Fruit fly (Drosophila melanogaster) whole organism, embryonic: ENCODE measurements around the gene CG13609.

Experiments used
- Bteb2 ChIP-seq: fragments of 200-800 bp; sonication (Bioruptor generic); optimal IDR thresholded peaks from 2 replicates; lab custom pipeline; 2016; ENCODE audit warnings: missing biosample characterization, missing genetic modification characterization
- CG11560 ChIP-seq: fragments of 200-800 bp; sonication (Bioruptor generic); IDR thresholded peaks from 3 replicates; pipeline ENCODE4 v1.3.6; 2022; ENCODE audit warnings: missing biosample characterization, missing genetic modification characterization
- CG14014 ChIP-seq: fragments of 200-800 bp; sonication (Bioruptor generic); IDR thresholded peaks from 2 replicates; pipeline ENCODE4 v1.3.6; 2022; ENCODE audit warnings: missing biosample characterization, missing genetic modification characterization
- CG16779 ChIP-seq: fragments of 200-800 bp; sonication (Bioruptor generic); IDR thresholded peaks from 2 replicates; pipeline ENCODE4 v1.3.6; 2022; ENCODE audit warnings: missing biosample characterization, missing genetic modification characterization
- CG16815 ChIP-seq: fragments of 200-800 bp; sonication (Bioruptor generic); optimal IDR thresholded peaks from 3 replicates; lab custom pipeline; 2017; ENCODE audit warnings: missing biosample characterization, mild to moderate bottlenecking, missing genetic modification characterization
- CG18011 ChIP-seq: fragments of 200-800 bp; sonication (Bioruptor generic); optimal IDR thresholded peaks from 2 replicates; lab custom pipeline; 2017; ENCODE audit warnings: missing biosample characterization, missing genetic modification characterization, mild to moderate bottlenecking, moderate library complexity, missing genotype
- CG18476 ChIP-seq: fragments of 200-800 bp; sonication (Bioruptor generic); optimal IDR thresholded peaks from 2 replicates; lab custom pipeline; 2016; ENCODE audit warnings: missing biosample characterization, mild to moderate bottlenecking, missing genetic modification characterization
- CG18599 ChIP-seq: fragments of 200-800 bp; sonication (Bioruptor generic); optimal IDR thresholded peaks from 3 replicates; lab custom pipeline; 2017; ENCODE audit warnings: missing biosample characterization, missing genetic modification characterization, mild to moderate bottlenecking, moderate library complexity, missing genetic modification reagents
- CG18619 ChIP-seq: fragments of 200-800 bp; sonication (Bioruptor generic); optimal IDR thresholded peaks from 3 replicates; lab custom pipeline; 2017; ENCODE audit warnings: missing biosample characterization, mild to moderate bottlenecking, missing genetic modification characterization
- CG18764 ChIP-seq: fragments of 200-800 bp; sonication (Bioruptor generic); optimal IDR thresholded peaks from 3 replicates; lab custom pipeline; 2016; ENCODE audit warnings: missing biosample characterization, missing genetic modification characterization
- CG42726 ChIP-seq: fragments of 200-800 bp; sonication (Bioruptor generic); IDR thresholded peaks from 2 replicates; pipeline ENCODE4 v1.3.6; 2022; ENCODE audit warnings: missing biosample characterization, missing genetic modification characterization; ENCODE audit not compliant: partially characterized antibody
- CG4617 ChIP-seq: fragments of 200-800 bp; sonication (Bioruptor generic); optimal IDR thresholded peaks from 3 replicates; lab custom pipeline; 2016; ENCODE audit warnings: missing biosample characterization, missing genetic modification characterization, borderline replicate concordance
- CG6689 ChIP-seq: fragments of 200-800 bp; sonication (Bioruptor generic); IDR thresholded peaks from 2 replicates; pipeline ENCODE4 v1.3.6; 2022; ENCODE audit warnings: missing biosample characterization, missing genetic modification characterization
- CG9215 ChIP-seq: fragments of 200-800 bp; sonication (Bioruptor generic); IDR thresholded peaks from 2 replicates; pipeline ENCODE4 v1.3.6; 2022; ENCODE audit warnings: missing biosample characterization, missing genetic modification characterization
- Dbx ChIP-seq: fragments of 200-800 bp; sonication (Bioruptor generic); IDR thresholded peaks from 3 replicates; pipeline ENCODE4 v1.3.6; 2022; ENCODE audit warnings: missing biosample characterization, missing genetic modification characterization
- Dref ChIP-seq: fragments of 200-800 bp; sonication (Bioruptor generic); IDR thresholded peaks from 2 replicates; pipeline ENCODE4 v1.3.6; 2022; ENCODE audit warnings: missing biosample characterization, missing genetic modification characterization
- E2f1 ChIP-seq: fragments of 200-800 bp; sonication (Bioruptor generic); IDR thresholded peaks from 2 replicates; pipeline ENCODE4 v1.3.6; 2022; ENCODE audit warnings: missing biosample characterization, missing genetic modification characterization
- Ets65A ChIP-seq: fragments of 200-800 bp; sonication (Bioruptor generic); peaks from one replicate; lab custom pipeline; 2016; ENCODE audit warnings: missing biosample characterization, missing genetic modification characterization
- Ets97D ChIP-seq: fragments of 200-800 bp; sonication (Bioruptor generic); optimal IDR thresholded peaks from 3 replicates; lab custom pipeline; 2016; ENCODE audit warnings: missing biosample characterization, missing genetic modification characterization
- Fer1 ChIP-seq: fragments of 200-800 bp; sonication (Bioruptor generic); optimal IDR thresholded peaks from 2 replicates; lab custom pipeline; 2017; ENCODE audit warnings: missing biosample characterization, mild to moderate bottlenecking, missing genetic modification characterization
- MBD-R2 ChIP-seq: fragments of 200-800 bp; sonication (Bioruptor generic); IDR thresholded peaks from 2 replicates; pipeline ENCODE4 v1.3.6; 2022; ENCODE audit warnings: missing biosample characterization, missing genetic modification characterization
- Myb ChIP-seq: fragments of 200-800 bp; sonication (Bioruptor generic); optimal IDR thresholded peaks from 2 replicates; lab custom pipeline; 2016; ENCODE audit warnings: missing biosample characterization, missing genetic modification characterization
- NC2β ChIP-seq: fragments of 200-800 bp; sonication (Bioruptor generic); optimal IDR thresholded peaks from 2 replicates; lab custom pipeline; 2016; ENCODE audit warnings: missing biosample characterization, missing genetic modification characterization
- Ptx1 ChIP-seq: fragments of 200-800 bp; sonication (Bioruptor generic); IDR thresholded peaks from 2 replicates; pipeline ENCODE4 v1.3.6; 2022; ENCODE audit warnings: missing biosample characterization, missing genetic modification characterization
- Six4 ChIP-seq: fragments of 200-800 bp; sonication (Bioruptor generic); optimal IDR thresholded peaks from 2 replicates; lab custom pipeline; 2016; ENCODE audit warnings: missing biosample characterization, missing genetic modification characterization
- Taf1 ChIP-seq: fragments of 200-800 bp; sonication (Bioruptor generic); IDR thresholded peaks from 2 replicates; pipeline ENCODE4 v1.3.6; 2022; ENCODE audit warnings: missing biosample characterization, missing genetic modification characterization
- ab ChIP-seq: fragments of 200-800 bp; sonication (Bioruptor generic); optimal IDR thresholded peaks from 2 replicates; lab custom pipeline; 2016; ENCODE audit warnings: missing biosample characterization, missing genetic modification characterization
- bowl ChIP-seq: fragments of 200-800 bp; sonication (Bioruptor generic); IDR thresholded peaks from 2 replicates; pipeline ENCODE4 v1.3.6; 2022; ENCODE audit warnings: missing biosample characterization, missing genetic modification characterization
- emc ChIP-seq: fragments of 200-800 bp; sonication (Bioruptor generic); optimal IDR thresholded peaks from 2 replicates; lab custom pipeline; 2016; ENCODE audit warnings: missing biosample characterization, missing genetic modification characterization
- fd96Cb ChIP-seq: fragments of 200-800 bp; sonication (Bioruptor generic); optimal IDR thresholded peaks from 2 replicates; lab custom pipeline; 2018; ENCODE audit warnings: missing biosample characterization, mild to moderate bottlenecking, missing genetic modification characterization, moderate library complexity
- gsb ChIP-seq: fragments of 200-800 bp; sonication (Bioruptor generic); IDR thresholded peaks from 2 replicates; pipeline ENCODE4 v1.3.6; 2022; ENCODE audit warnings: missing biosample characterization, missing genetic modification characterization
- h ChIP-seq: fragments of >200 bp; optimal IDR thresholded peaks from 2 replicates; lab custom pipeline; 2017
- hbn ChIP-seq: fragments of 200-800 bp; sonication (Bioruptor generic); IDR thresholded peaks from 2 replicates; pipeline ENCODE4 v1.3.6; 2022; ENCODE audit warnings: missing biosample characterization, missing genetic modification characterization; ENCODE audit not compliant: partially characterized antibody
- insv ChIP-seq, 2 experiments: fragments of 200-800 bp; sonication (Bioruptor generic); optimal IDR thresholded peaks; 3 replicates each; lab custom pipeline; 2016 to 2018; ENCODE audit warnings: missing biosample characterization in 2 of 2, missing genetic modification characterization in 2 of 2
- lbe ChIP-seq: fragments of 200-800 bp; sonication (Bioruptor generic); optimal IDR thresholded peaks from 2 replicates; lab custom pipeline; 2016; ENCODE audit warnings: missing biosample characterization, mild to moderate bottlenecking, missing genetic modification characterization
- luna ChIP-seq: fragments of 200-800 bp; sonication (Bioruptor generic); optimal IDR thresholded peaks from 2 replicates; lab custom pipeline; 2016; ENCODE audit warnings: missing biosample characterization, missing genetic modification characterization
- mirr ChIP-seq: fragments of 200-800 bp; sonication (Bioruptor generic); optimal IDR thresholded peaks from 3 replicates; lab custom pipeline; 2018; ENCODE audit warnings: missing biosample characterization, mild to moderate bottlenecking, missing genetic modification characterization
- pho ChIP-seq: fragments of 200-800 bp; sonication (Bioruptor generic); optimal IDR thresholded peaks from 2 replicates; lab custom pipeline; 2016; ENCODE audit warnings: missing biosample characterization, missing genetic modification characterization
- ranshi ChIP-seq: fragments of 200-800 bp; sonication (Bioruptor generic); IDR thresholded peaks from 2 replicates; pipeline ENCODE4 v1.3.6; 2022; ENCODE audit warnings: missing biosample characterization, missing genetic modification characterization
- slbo ChIP-seq: fragments of 200-800 bp; sonication (Bioruptor generic); IDR thresholded peaks from 2 replicates; pipeline ENCODE4 v1.3.6; 2022; ENCODE audit warnings: missing biosample characterization, missing genetic modification characterization
- stwl ChIP-seq: fragments of 200-800 bp; sonication (Bioruptor generic); optimal IDR thresholded peaks from 3 replicates; lab custom pipeline; 2018; ENCODE audit warnings: missing biosample characterization, mild to moderate bottlenecking, missing genetic modification characterization, moderate library complexity
- vnd ChIP-seq: fragments of 200-800 bp; sonication (Bioruptor generic); IDR thresholded peaks from 3 replicates; pipeline ENCODE4 v1.3.6; 2022; ENCODE audit warnings: missing biosample characterization, missing genetic modification characterization; ENCODE audit not compliant: partially characterized antibody

The CG13609 gene

dm6 chr3R:24252494-24252893, 25.7 kb downstream of the CG13609 start, which contains the start of gene beta-PheRS (continued):
- TF ChIP-seq CG18619 (GFP tag; lab: Kevin White, UChicago) (no peak), CG16779 (GFP tag; lab: Robert Waterston, UW) (no peak), Myb (GFP tag; lab: Kevin White, UChicago) (peak; percentile 63), CG4617 (GFP tag; lab: Kevin White, UChicago) (peak; percentile 90), CG14014 (GFP tag; lab: Robert Waterston, UW) (peak; percentile 75), Dref (GFP tag; lab: Robert Waterston, UW) (peak; percentile 59), stwl (tag; lab: Kevin White, UChicago) (peak; percentile 98), CG11560 (tag; lab: Robert Waterston, UW) (no peak), Fer1 (no peak), CG42726 (GFP tag; lab: Robert Waterston, UW) (peak; percentile 97), fd96Cb (tag; lab: Kevin White, UChicago) (peak; percentile 41), Ets65A (GFP tag; lab: Kevin White, UChicago) (peak; percentile 94), MBD-R2 (GFP tag; lab: Robert Waterston, UW) (peak; percentile 99), luna (GFP tag; lab: Kevin White, UChicago) (peak; percentile 30), gsb (GFP tag; lab: Robert Waterston, UW) (no peak), CG16815 (GFP tag; lab: Kevin White, UChicago) (peak; percentile 3), lbe (GFP tag; lab: Kevin White, UChicago) (peak; percentile 4), CG9215 (GFP tag; lab: Robert Waterston, UW) (peak; percentile 50; the same call in 1 of the 2 replicates), hbn (GFP tag; lab: Robert Waterston, UW) (peak; percentile 87), slbo (peak; percentile 83), h (no peak), E2f1 (GFP tag; lab: Robert Waterston, UW) (peak; percentile 7; the same call in 1 of the 2 replicates), emc (no peak), ranshi (GFP tag; lab: Robert Waterston, UW) (peak; percentile 97), Dbx (GFP tag; lab: Robert Waterston, UW) (peak; percentile 88), Ptx1 (GFP tag; lab: Robert Waterston, UW) (no peak), CG18599 (GFP tag; lab: Kevin White, UChicago) (no peak), ab (no peak), CG18764 (GFP tag; lab: Kevin White, UChicago) (no peak), CG6689 (GFP tag; lab: Robert Waterston, UW) (peak; percentile 36; the same call in 1 of the 2 replicates), CG18476 (GFP tag; lab: Kevin White, UChicago) (peak; percentile 4), Six4 (GFP tag; lab: Kevin White, UChicago) (peak; percentile 13), Ets97D (GFP tag; lab: Kevin White, UChicago) (peak; percentile 91), Bteb2 (GFP tag; lab: Kevin White, UChicago) (peak; percentile 70), NC2β (GFP tag; lab: Kevin White, UChicago) (peak; percentile 50), Taf1 (GFP tag; lab: Robert Waterston, UW) (no peak), CG18011 (GFP tag; lab: Kevin White, UChicago) (no peak), vnd (GFP tag; lab: Robert Waterston, UW) (peak; percentile 90), insv (GFP tag; optimal IDR thresholded peaks at IDR 0.05; lab: Kevin White, UChicago) (peak in 1 of 2 experiments; percentile 42), mirr (GFP tag; lab: Kevin White, UChicago) (no peak), pho (GFP tag; lab: Kevin White, UChicago) (peak; percentile 58), bowl (GFP tag; lab: Robert Waterston, UW) (peak; percentile 40; the same call in 1 of the 2 replicates)
